Worm (Caenorhabditis elegans): ENCODE results near the gene F01D4.8.
A peak's percentile ranks its signal among the peaks of the same experiment; 100 is the strongest.

F01D4.8 gene

DNA sequence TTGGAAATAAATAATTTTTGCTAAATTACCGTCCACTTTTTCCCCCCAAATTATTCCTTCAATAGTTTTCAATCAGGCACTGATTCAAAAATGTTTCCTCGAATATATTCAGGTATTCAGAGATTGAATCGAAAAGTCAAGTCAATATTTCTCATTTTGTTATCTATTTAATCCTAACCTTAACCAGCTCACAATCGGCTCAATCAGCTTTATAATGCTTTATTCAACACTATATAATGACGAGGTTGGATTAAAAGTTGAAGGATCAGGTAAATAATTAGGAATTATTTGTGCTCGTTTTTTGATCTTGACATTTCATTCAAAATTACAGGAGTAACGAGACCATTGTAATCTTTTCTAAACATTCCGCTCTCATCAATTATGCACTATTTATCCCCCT is 22.4 kb downstream of the F01D4.8 start:
- no peak for TF ChIP-seq lin-39 (tag; optimal IDR thresholded peaks at IDR 0.05)
- no peak for TF ChIP-seq nhr-25 (tag; optimal IDR thresholded peaks at IDR 0.05)
- no peak for TF ChIP-seq lsy-12 (tag; optimal IDR thresholded peaks at IDR 0.05)
- TF ChIP-seq unc-62 (GFP tag; optimal IDR thresholded peaks at IDR 0.05), result no peak
- no peak for TF ChIP-seq ztf-4 (tag; optimal IDR thresholded peaks at IDR 0.05)
- no peak for TF ChIP-seq zag-1 (tag; optimal IDR thresholded peaks at IDR 0.05)
- no peak for TF ChIP-seq mdl-1 (tag; optimal IDR thresholded peaks at IDR 0.05)
- TF ChIP-seq fkh-2 (tag; optimal IDR thresholded peaks at IDR 0.05), result no peak
- TF ChIP-seq unc-39 (tag; optimal IDR thresholded peaks at IDR 0.05), result no peak
- TF ChIP-seq ZK546.5 (tag; optimal IDR thresholded peaks at IDR 0.05), result no peak
- no peak for TF ChIP-seq ama-1 (optimal IDR thresholded peaks at IDR 0.05)

DNA sequence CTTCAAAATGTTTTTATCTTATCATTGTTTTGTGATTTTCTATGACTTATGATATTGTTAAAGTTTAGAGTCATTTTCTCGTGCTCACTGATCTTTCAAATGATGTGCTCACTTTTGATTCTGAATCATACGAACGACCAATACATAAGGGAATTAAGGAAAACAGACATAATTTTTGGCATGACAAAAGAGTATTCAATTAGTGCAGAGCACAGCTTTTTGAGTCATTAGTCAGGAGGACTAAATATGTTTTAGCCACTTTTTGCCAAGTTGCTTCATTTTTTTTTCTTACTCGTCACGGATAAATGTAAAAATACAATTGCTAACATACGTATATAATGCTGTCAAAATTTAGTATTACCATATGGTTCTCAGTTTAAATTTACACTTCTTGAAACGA is 23.8 kb downstream of the F01D4.8 start, which contains the start of gene F13B12.2:
TSS of gene F13B12.2 (minus strand) at position 2 of the 400 bp plus-strand sequence.
- peak; percentile 34 for TF ChIP-seq elt-2 (tag; optimal IDR thresholded peaks at IDR 0.05)
- TF ChIP-seq pqm-1 (tag; optimal IDR thresholded peaks at IDR 0.05), result peak; percentile 17
- no peak for TF ChIP-seq fkh-2 (tag; optimal IDR thresholded peaks at IDR 0.05)

ce11 chrIV:10425129-10425528 is 27.8 kb downstream of the F01D4.8 start:
- TF ChIP-seq pha-4 (tag; optimal IDR thresholded peaks at IDR 0.05) (peak; percentile 65), nfya-1 (tag; optimal IDR thresholded peaks at IDR 0.05; ENCODE audit: insufficient read depth) (peak; percentile 56), nhr-43 (tag; optimal IDR thresholded peaks at IDR 0.05; ENCODE audit: poor library complexity, severe bottlenecking) (no peak), elt-3 (tag; optimal IDR thresholded peaks at IDR 0.05) (no peak), nhr-76 (tag; optimal IDR thresholded peaks at IDR 0.05) (no peak), lsy-12 (tag; optimal IDR thresholded peaks at IDR 0.05) (no peak), hmg-11 (tag; optimal IDR thresholded peaks at IDR 0.05) (peak; percentile 69), mml-1 (tag; optimal IDR thresholded peaks at IDR 0.05) (no peak), aly-2 (tag; optimal IDR thresholded peaks at IDR 0.05) (no peak), lin-15B (tag; optimal IDR thresholded peaks at IDR 0.05) (peak; percentile 25), nhr-25 (tag; optimal IDR thresholded peaks at IDR 0.05) (peak; percentile 28), elt-2 (tag; optimal IDR thresholded peaks at IDR 0.05) (peak; percentile 33), ceh-9 (tag; optimal IDR thresholded peaks at IDR 0.05) (no peak), skn-1 (tag; optimal IDR thresholded peaks at IDR 0.05) (no peak)

- TF ChIP-seq mml-1 (tag; optimal IDR thresholded peaks at IDR 0.05), result no peak
- no peak for TF ChIP-seq aly-2 (tag; optimal IDR thresholded peaks at IDR 0.05)
- TF ChIP-seq hmg-11 (tag; optimal IDR thresholded peaks at IDR 0.05), result no peak
- TF ChIP-seq elt-2 (tag; optimal IDR thresholded peaks at IDR 0.05), result no peak
- no peak for TF ChIP-seq skn-1 (tag; optimal IDR thresholded peaks at IDR 0.05)
- TF ChIP-seq zag-1 (tag; optimal IDR thresholded peaks at IDR 0.05), result peak; percentile 25
- TF ChIP-seq ceh-82 (tag; optimal IDR thresholded peaks at IDR 0.05), result no peak
- TF ChIP-seq jun-1 (tag; optimal IDR thresholded peaks at IDR 0.05), result no peak
These were observed 28.4 kb downstream of the F01D4.8 start, which contains the start of gene F13B12.1 for ce11 chrIV:10424535-10424934. F13B12.1 (minus strand) TSS chrIV:10424635.

DNA sequence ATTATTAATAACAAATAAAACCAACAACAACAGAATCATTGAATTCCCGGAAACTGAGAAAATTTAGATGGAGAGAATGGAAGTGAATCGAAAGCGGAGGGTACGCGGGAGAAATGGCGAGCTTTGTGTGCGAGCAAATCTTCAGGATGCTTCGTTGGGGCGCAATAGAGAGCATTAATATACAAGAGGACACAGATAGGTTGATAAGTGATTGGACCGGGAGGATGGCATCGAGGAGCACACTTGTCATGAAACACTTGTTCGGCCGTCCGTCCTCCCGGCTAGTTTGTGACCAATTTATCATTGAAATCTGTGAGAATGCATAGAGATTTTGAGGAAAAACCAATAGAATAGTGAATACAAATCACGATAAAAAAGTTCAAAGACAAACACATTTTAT is 30.7 kb downstream of the F01D4.8 start:
- no peak for TF ChIP-seq mml-1 (tag; optimal IDR thresholded peaks at IDR 0.05)
- no peak for TF ChIP-seq ztf-4 (tag; optimal IDR thresholded peaks at IDR 0.05)

DNA sequence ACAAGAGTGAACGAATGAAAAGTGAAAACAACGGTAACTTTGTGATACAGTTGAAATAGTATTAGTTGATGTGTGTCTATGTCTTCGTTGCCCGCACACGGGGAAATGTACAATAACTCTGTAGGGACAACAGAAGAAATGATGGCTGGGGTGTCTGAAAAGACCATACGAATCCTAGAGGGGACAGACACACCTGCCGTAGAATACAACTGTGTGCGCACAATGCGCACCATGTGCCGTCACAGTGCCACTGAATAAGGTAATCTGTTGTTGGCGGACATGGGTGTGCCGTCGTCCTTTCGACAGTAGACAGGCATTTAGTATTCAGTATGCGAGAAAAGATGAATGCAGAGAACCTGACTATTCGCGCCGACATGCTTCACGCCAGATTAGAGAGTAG is 31.6 kb downstream of the F01D4.8 start:
- TF ChIP-seq snpc-4 (tag; optimal IDR thresholded peaks at IDR 0.05), result no peak

- TF ChIP-seq ama-1 (optimal IDR thresholded peaks at IDR 0.05), result no peak
- no peak for TF ChIP-seq ZK546.5 (tag; optimal IDR thresholded peaks at IDR 0.05)
- no peak for TF ChIP-seq nhr-25 (tag; optimal IDR thresholded peaks at IDR 0.05)
- TF ChIP-seq ztf-11 (tag; optimal IDR thresholded peaks at IDR 0.05), result no peak
- TF ChIP-seq mdl-1 (tag; optimal IDR thresholded peaks at IDR 0.05), result no peak
- peak; percentile 44 for TF ChIP-seq pha-4 (tag; optimal IDR thresholded peaks at IDR 0.05)
- TF ChIP-seq fos-1 (tag; optimal IDR thresholded peaks at IDR 0.05), result no peak
- TF ChIP-seq ceh-28 (tag; optimal IDR thresholded peaks at IDR 0.05), result no peak
- no peak for TF ChIP-seq jun-1 (tag; optimal IDR thresholded peaks at IDR 0.05)
- no peak for TF ChIP-seq ztf-4 (tag; optimal IDR thresholded peaks at IDR 0.05)
- no peak for TF ChIP-seq lin-15B (tag; optimal IDR thresholded peaks at IDR 0.05)
- peak; percentile 61 for TF ChIP-seq elt-2 (tag; optimal IDR thresholded peaks at IDR 0.05)
- no peak for TF ChIP-seq mml-1 (tag; optimal IDR thresholded peaks at IDR 0.05)
- TF ChIP-seq unc-62 (GFP tag; optimal IDR thresholded peaks at IDR 0.05), result no peak
- peak; percentile 48 for TF ChIP-seq pqm-1 (tag; optimal IDR thresholded peaks at IDR 0.05)
- no peak for TF ChIP-seq nhr-11 (tag; optimal IDR thresholded peaks at IDR 0.05)
These were observed 32.5 kb downstream of the F01D4.8 start for ce11 chrIV:10420440-10420839.

All from whole organism, L3 larva.